Fruit fly (Drosophila melanogaster): ENCODE results near the gene bmm.

The bmm gene

dm6 chr3L:14728460-14728859 is 57.8 kb downstream of the bmm start, which contains the start of gene CG13473:
CG13473 (plus strand) TSS chr3L:14728760.
- no peak for TF ChIP-seq CG8301 (tag; optimal IDR thresholded peaks at IDR 0.05)
- no peak for TF ChIP-seq CG9948 (tag; optimal IDR thresholded peaks at IDR 0.05)
- no peak for TF ChIP-seq rn (GFP tag; IDR thresholded peaks at IDR 0.05)
- TF ChIP-seq CG14655 (GFP tag; optimal IDR thresholded peaks at IDR 0.05): no peak
- no peak for TF ChIP-seq Ets98B (GFP tag; IDR thresholded peaks at IDR 0.05)
- TF ChIP-seq EcR (GFP tag; optimal IDR thresholded peaks at IDR 0.05): no peak
- no peak for TF ChIP-seq gl (tag; optimal IDR thresholded peaks at IDR 0.05)
- no peak for TF ChIP-seq D1 (tag; optimal IDR thresholded peaks at IDR 0.05)
- TF ChIP-seq CG34367 (tag; optimal IDR thresholded peaks at IDR 0.05): no peak

Data from whole organism, pupa.